Fruit fly (Drosophila melanogaster) whole organism: ENCODE measurements around the gene CG6891.

Experiments used
- CG8478 ChIP-seq: fragments of >200 bp; optimal IDR thresholded peaks from 2 replicates; lab custom pipeline; 2018; ENCODE audit warnings: inconsistent platforms
- Dll ChIP-seq: fragments of >200 bp; optimal IDR thresholded peaks from 2 replicates; lab custom pipeline; 2017
- EcR ChIP-seq, 2 experiments: fragments of >200 bp; optimal IDR thresholded peaks; 2 replicates each; lab custom pipeline; 2017; ENCODE audit warnings: missing biosample characterization in 2 of 2, missing genetic modification characterization in 2 of 2, missing genetic modification reagents in 2 of 2
- pan ChIP-seq: fragments of >200 bp; optimal IDR thresholded peaks from 2 replicates; lab custom pipeline; 2017
- psq ChIP-seq: fragments of >200 bp; optimal IDR thresholded peaks from 2 replicates; lab custom pipeline; 2017
- usp ChIP-seq: fragments of >200 bp; optimal IDR thresholded peaks from 2 replicates; lab custom pipeline; 2017; ENCODE audit warnings: missing biosample characterization, missing genetic modification characterization, mixed read lengths

CG6891 gene

DNA sequence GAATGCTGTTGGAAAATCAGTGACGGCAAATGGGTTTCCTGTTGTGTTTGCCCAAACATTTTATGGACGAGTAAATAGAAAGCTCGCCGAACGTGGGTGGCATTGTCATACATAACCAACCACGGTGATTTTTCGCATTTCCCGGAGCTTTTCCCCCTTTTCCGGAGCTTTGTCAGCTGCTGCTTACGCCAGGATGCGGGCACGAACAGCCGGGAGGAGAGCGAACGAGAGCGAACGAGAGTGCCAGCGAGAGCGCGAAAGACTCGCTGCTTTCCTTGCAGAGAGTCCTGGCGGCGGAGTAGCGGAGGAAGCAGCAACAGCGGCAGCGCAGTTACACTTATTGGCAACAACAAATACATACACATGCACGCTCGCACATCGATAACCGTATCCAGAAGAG lies 31.3 kb downstream of the CG6891 start, which contains the start of gene CG7058:
Gene CG7058, plus strand, starts transcription at position 330 of the 400 bp plus-strand sequence.
- no peak for TF ChIP-seq EcR (GFP tag; optimal IDR thresholded peaks at IDR 0.05; lab: Kevin White, UChicago)
- no peak for TF ChIP-seq psq (lab: Kevin White, UChicago)
- no peak for TF ChIP-seq pan (lab: Kevin White, UChicago)
- no peak for TF ChIP-seq CG8478 (lab: Kevin White, UChicago)
- TF ChIP-seq usp (GFP tag; lab: Kevin White, UChicago), result no peak

- no peak for TF ChIP-seq Dll
- no peak for TF ChIP-seq psq (lab: Kevin White, UChicago)
- TF ChIP-seq usp (GFP tag; lab: Kevin White, UChicago), result no peak
- no peak for TF ChIP-seq CG8478 (lab: Kevin White, UChicago)
- TF ChIP-seq EcR (GFP tag; optimal IDR thresholded peaks at IDR 0.05; lab: Kevin White, UChicago), result no peak
- TF ChIP-seq pan (lab: Kevin White, UChicago), result no peak
Observed at dm6 chrX:18812111-18812510, 37.1 kb downstream of the CG6891 start.

DNA sequence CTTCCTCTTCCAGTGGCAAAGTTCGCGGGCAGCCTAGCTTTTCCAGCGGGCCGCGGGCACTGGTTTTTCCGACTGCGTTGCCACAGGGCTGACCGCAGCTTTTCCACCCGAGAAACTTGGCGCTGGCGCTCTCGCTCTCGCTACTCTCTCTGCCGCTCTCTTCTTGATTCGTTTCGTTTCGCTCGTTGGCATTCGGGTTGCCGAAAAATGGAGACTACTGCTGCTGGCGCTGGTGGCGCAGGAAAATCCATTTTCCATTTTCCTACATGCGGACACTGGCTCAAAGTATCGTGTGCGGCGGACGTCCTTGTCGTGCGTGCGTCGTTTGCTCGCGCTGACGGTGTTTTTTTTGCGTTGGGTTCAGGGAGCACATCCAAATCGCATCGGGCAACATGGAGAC lies 38.0 kb downstream of the CG6891 start, which contains the start of gene CG42450:
Gene CG42450, plus strand, starts transcription at position 249 of the 400 bp plus-strand sequence.
- TF ChIP-seq Dll (no peak), psq (lab: Kevin White, UChicago) (no peak), usp (GFP tag; lab: Kevin White, UChicago) (no peak), EcR (GFP tag; optimal IDR thresholded peaks at IDR 0.05; lab: Kevin White, UChicago) (no peak)

DNA sequence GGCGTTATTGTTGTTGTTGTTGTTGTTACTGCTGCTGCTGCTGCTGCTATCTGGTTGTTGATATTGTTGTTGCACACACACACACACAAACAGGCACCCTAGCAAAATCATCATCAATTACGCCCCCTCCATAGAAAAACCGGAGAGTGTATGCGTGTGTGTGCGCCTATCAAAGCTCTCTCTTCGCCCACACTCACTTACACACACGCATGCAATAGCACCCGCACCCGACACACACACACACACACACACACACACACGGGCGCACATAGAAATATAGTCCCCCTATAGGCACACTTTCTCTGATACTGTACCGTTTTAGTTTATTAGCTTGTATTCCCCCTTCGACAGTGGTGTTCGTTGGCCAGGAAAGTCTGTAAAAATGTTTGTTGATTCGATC lies 39.3 kb downstream of the CG6891 start:
- no peak for TF ChIP-seq pan (lab: Kevin White, UChicago)
- no peak for TF ChIP-seq Dll
- TF ChIP-seq EcR (GFP tag; optimal IDR thresholded peaks at IDR 0.05; lab: Kevin White, UChicago), result no peak
- no peak for TF ChIP-seq psq (lab: Kevin White, UChicago)
- no peak for TF ChIP-seq CG8478 (lab: Kevin White, UChicago)
- TF ChIP-seq usp (GFP tag; lab: Kevin White, UChicago), result no peak

dm6 chrX:18814944-18815343 lies 39.9 kb downstream of the CG6891 start:
- TF ChIP-seq CG8478 (lab: Kevin White, UChicago) (no peak), EcR (GFP tag; optimal IDR thresholded peaks at IDR 0.05; lab: Kevin White, UChicago) (no peak)

DNA sequence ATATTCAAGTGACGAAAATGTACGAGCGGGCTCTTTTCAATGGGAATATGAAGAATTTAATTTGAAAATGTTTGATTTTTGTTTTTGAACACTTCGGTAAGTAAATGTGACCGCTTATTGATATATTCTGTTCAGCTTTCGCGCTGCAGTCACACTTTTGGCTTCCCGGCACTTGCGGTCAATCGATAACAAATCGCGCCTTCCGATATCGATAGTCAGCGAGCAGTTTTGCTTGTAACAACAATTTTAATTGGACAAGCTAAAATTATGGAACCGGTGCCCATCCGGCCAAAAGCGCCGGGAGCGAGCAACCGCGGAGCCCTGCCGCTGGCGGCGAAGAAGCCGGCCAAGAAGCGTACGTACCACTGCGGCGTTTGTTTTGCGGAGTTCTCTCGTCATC lies 55.4 kb downstream of the CG6891 start, which contains the start of gene CG7101:
Gene CG7101, plus strand, starts transcription at position 196 of the 400 bp plus-strand sequence.
- TF ChIP-seq psq (lab: Kevin White, UChicago), result no peak
- no peak for TF ChIP-seq usp (GFP tag; lab: Kevin White, UChicago)
- no peak for TF ChIP-seq CG8478 (lab: Kevin White, UChicago)
- TF ChIP-seq Dll, result no peak
- TF ChIP-seq pan (lab: Kevin White, UChicago), result no peak
- no peak for TF ChIP-seq EcR (GFP tag; optimal IDR thresholded peaks at IDR 0.05; lab: Kevin White, UChicago)
